Fruit fly (Drosophila melanogaster): ENCODE results near the gene CG13639.

CG13639 gene

DNA sequence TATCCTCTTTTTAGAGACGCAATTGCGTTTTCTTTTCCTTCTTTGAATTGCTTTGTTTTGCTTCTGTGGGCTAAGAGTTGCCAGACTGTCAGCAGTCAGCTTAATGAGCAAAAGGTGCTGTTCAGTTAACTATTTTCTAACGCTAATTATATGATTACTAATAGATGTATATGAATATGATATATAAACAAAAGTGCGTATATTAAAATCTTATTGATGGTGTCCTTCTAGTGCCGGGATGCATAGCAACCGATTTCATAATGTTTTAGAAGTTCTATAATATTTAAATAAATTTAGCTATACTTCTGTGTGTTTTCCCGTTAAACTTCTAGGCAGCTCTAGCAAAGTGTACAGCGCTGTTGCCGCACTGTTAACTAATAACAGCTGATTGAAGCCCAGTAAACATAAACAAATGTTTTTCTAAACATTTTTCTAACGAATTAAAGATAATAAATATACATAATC lies 30.2 kb downstream of the CG13639 start, which contains the start of the genes Kaz and CG43273 (continued):
- TF ChIP-seq CG12236 (GFP tag; optimal IDR thresholded peaks at IDR 0.05): no peak
- TF ChIP-seq Dip3 (GFP tag; optimal IDR thresholded peaks at IDR 0.05): no peak
- no peak for TF ChIP-seq CG3065 (GFP tag; optimal IDR thresholded peaks at IDR 0.05)
- TF ChIP-seq phol (tag; optimal IDR thresholded peaks at IDR 0.05): peak; percentile 76

DNA sequence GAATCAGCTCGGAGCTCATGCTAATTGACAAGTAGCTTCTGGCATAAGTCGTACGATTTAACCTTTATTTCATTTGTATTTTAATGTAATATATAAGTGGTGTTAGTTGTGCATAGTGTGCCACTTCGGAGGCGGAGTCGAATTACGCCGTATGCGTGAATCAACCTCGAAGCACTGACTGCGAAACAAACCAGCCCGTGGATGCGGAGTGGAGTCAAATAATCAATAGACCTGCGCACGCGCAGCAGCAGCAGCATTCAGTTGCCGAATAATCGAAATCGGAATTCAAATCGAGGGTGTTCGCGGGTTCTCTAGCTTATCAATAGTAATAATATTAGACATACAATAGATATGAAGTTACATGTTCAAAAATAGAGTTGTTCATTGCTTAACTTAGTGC lies 31.9 kb downstream of the CG13639 start, which contains the start of gene RabX4:
TSS of gene RabX4 (minus strand) at position 176 of the 400 bp plus-strand sequence.
- TF ChIP-seq CG14050 (GFP tag; IDR thresholded peaks at IDR 0.05) (no peak), p53 (GFP tag; optimal IDR thresholded peaks at IDR 0.05) (no peak), onecut (GFP tag; IDR thresholded peaks at IDR 0.05) (peak; percentile 100), pan (optimal IDR thresholded peaks at IDR 0.05) (no peak), pan (GFP tag; optimal IDR thresholded peaks at IDR 0.05 in 1 of 2, IDR thresholded peaks at IDR 0.05 in 1 of 2) (no peak), CG6254 (GFP tag; optimal IDR thresholded peaks at IDR 0.05) (no peak), D19A (tag; optimal IDR thresholded peaks at IDR 0.05) (no peak), CG11085 (GFP tag; IDR thresholded peaks at IDR 0.05) (no peak), CG12744 (GFP tag; optimal IDR thresholded peaks at IDR 0.05) (no peak), Optix (GFP tag; IDR thresholded peaks at IDR 0.05) (no peak), CG3281 (GFP tag; optimal IDR thresholded peaks at IDR 0.05) (no peak), abd-A (tag; optimal IDR thresholded peaks at IDR 0.05) (no peak), CG8089 (GFP tag; optimal IDR thresholded peaks at IDR 0.05) (no peak), CG34422 (GFP tag; IDR thresholded peaks at IDR 0.05) (no peak), Nf-YA (GFP tag; IDR thresholded peaks at IDR 0.05) (no peak), trem (tag; optimal IDR thresholded peaks at IDR 0.05) (no peak), Fer1 (GFP tag; optimal IDR thresholded peaks at IDR 0.05) (no peak), MESR4 (GFP tag; optimal IDR thresholded peaks at IDR 0.05) (peak; percentile 1), Med (GFP tag) (peak; percentile 53), Dp (GFP tag; optimal IDR thresholded peaks at IDR 0.05) (peak; percentile 48), CG11695 (GFP tag; IDR thresholded peaks at IDR 0.05) (peak; percentile 6; the same call in 1 of the 3 replicates), CG9876 (GFP tag; optimal IDR thresholded peaks at IDR 0.05) (no peak), Sry-δ (GFP tag; optimal IDR thresholded peaks at IDR 0.05) (no peak), insv (GFP tag; optimal IDR thresholded peaks at IDR 0.05) (no peak), GATAe (GFP tag; conservative IDR thresholded peaks at IDR 0.05) (no peak), eyg (GFP tag; optimal IDR thresholded peaks at IDR 0.05) (no peak), E2f2 (GFP tag; IDR thresholded peaks at IDR 0.05) (peak; percentile 59), CG16863 (GFP tag; optimal IDR thresholded peaks at IDR 0.05) (no peak), Stat92E (GFP tag; optimal IDR thresholded peaks at IDR 0.05) (no peak), CG8765 (GFP tag; IDR thresholded peaks at IDR 0.05) (no peak), pzg (GFP tag; optimal IDR thresholded peaks at IDR 0.05) (peak; percentile 22), YL-1 (GFP tag; optimal IDR thresholded peaks at IDR 0.05) (peak; percentile 42), CG15514 (GFP tag; optimal IDR thresholded peaks at IDR 0.05) (peak; percentile 13), her (GFP tag; optimal IDR thresholded peaks at IDR 0.05) (no peak), yki (optimal IDR thresholded peaks at IDR 0.05) (no peak), CG11723 (GFP tag; optimal IDR thresholded peaks at IDR 0.05) (no peak), Hr78 (GFP tag; optimal IDR thresholded peaks at IDR 0.05) (no peak), CG2202 (tag; optimal IDR thresholded peaks at IDR 0.05) (no peak), Dref (GFP tag; IDR thresholded peaks at IDR 0.05) (peak; percentile 48), ac (GFP tag; optimal IDR thresholded peaks at IDR 0.05) (no peak), CHES-1-like (GFP tag; optimal IDR thresholded peaks at IDR 0.05) (no peak), ewg (GFP tag; optimal IDR thresholded peaks at IDR 0.05) (peak; percentile 99), sens (GFP tag) (peak; percentile 70), btn (GFP tag; optimal IDR thresholded peaks at IDR 0.05) (no peak), Six4 (GFP tag; optimal IDR thresholded peaks at IDR 0.05) (no peak), hb (GFP tag; IDR thresholded peaks at IDR 0.05; ENCODE audit: partially characterized antibody) (no peak), nerfin-1 (tag; optimal IDR thresholded peaks at IDR 0.05) (peak; percentile 30)
